Fruit fly (Drosophila melanogaster) whole organism, embryonic: Measurements from ENCODE around the gene Dpp10.

Source experiments
- Aef1 ChIP-seq: fragments of 200-800 bp; sonication (Bioruptor generic); IDR thresholded peaks from 3 replicates; pipeline ENCODE4 v1.3.6; 2022; ENCODE audit warnings: missing biosample characterization, missing genetic modification characterization
- CG12219 ChIP-seq: fragments of 200-800 bp; sonication (Bioruptor generic); optimal IDR thresholded peaks from 3 replicates; lab custom pipeline; 2018; ENCODE audit warnings: missing biosample characterization, mild to moderate bottlenecking, missing genetic modification characterization
- CG12744 ChIP-seq: fragments of 200-800 bp; sonication (Bioruptor generic); optimal IDR thresholded peaks from 2 replicates; lab custom pipeline; 2016; ENCODE audit warnings: missing biosample characterization, missing genetic modification characterization
- CG13296 ChIP-seq: fragments of 200-800 bp; sonication (Bioruptor generic); optimal IDR thresholded peaks from 3 replicates; lab custom pipeline; 2018; ENCODE audit warnings: missing biosample characterization, mild to moderate bottlenecking, missing genetic modification characterization
- CG13894 ChIP-seq: fragments of 200-800 bp; sonication (Bioruptor generic); optimal IDR thresholded peaks from 3 replicates; lab custom pipeline; 2018; ENCODE audit warnings: missing biosample characterization, mild to moderate bottlenecking, missing genetic modification characterization, moderate library complexity
- CG14965 ChIP-seq: fragments of 200-800 bp; sonication (Bioruptor generic); optimal IDR thresholded peaks from 2 replicates; lab custom pipeline; 2016; ENCODE audit warnings: missing biosample characterization, missing genetic modification characterization, borderline replicate concordance
- CG1529 ChIP-seq: fragments of 200-800 bp; sonication (Bioruptor generic); optimal IDR thresholded peaks from 3 replicates; lab custom pipeline; 2018; ENCODE audit warnings: missing biosample characterization, missing genetic modification characterization
- CG15514 ChIP-seq: fragments of 200-800 bp; sonication (Bioruptor generic); optimal IDR thresholded peaks from 3 replicates; lab custom pipeline; 2017; ENCODE audit warnings: missing biosample characterization, missing genetic modification characterization, mild to moderate bottlenecking, moderate library complexity, missing genetic modification reagents
- CG16779 ChIP-seq: fragments of 200-800 bp; sonication (Bioruptor generic); IDR thresholded peaks from 2 replicates; pipeline ENCODE4 v1.3.6; 2022; ENCODE audit warnings: missing biosample characterization, missing genetic modification characterization
- CG17328 ChIP-seq: fragments of 200-800 bp; sonication (Bioruptor generic); IDR thresholded peaks from 2 replicates; pipeline ENCODE4 v1.3.6; 2022; ENCODE audit warnings: missing biosample characterization, missing genetic modification characterization
- CG17912 ChIP-seq: fragments of 200-800 bp; sonication (Bioruptor generic); optimal IDR thresholded peaks from 2 replicates; lab custom pipeline; 2018; ENCODE audit warnings: missing biosample characterization, mild to moderate bottlenecking, missing genetic modification characterization
- CG1832 ChIP-seq: fragments of 200-800 bp; sonication (Bioruptor generic); optimal IDR thresholded peaks from 2 replicates; lab custom pipeline; 2017; ENCODE audit warnings: missing biosample characterization, mild to moderate bottlenecking, missing genetic modification characterization, inconsistent platforms
- CG2120 ChIP-seq: fragments of 200-800 bp; sonication (Bioruptor generic); optimal IDR thresholded peaks from 3 replicates; lab custom pipeline; 2016; ENCODE audit warnings: missing biosample characterization, missing genetic modification characterization
- CG3995 ChIP-seq: fragments of 200-800 bp; sonication (Bioruptor generic); optimal IDR thresholded peaks from 3 replicates; lab custom pipeline; 2016; ENCODE audit warnings: missing biosample characterization, missing genetic modification characterization
- CG4328 ChIP-seq: fragments of 200-800 bp; sonication (Bioruptor generic); optimal IDR thresholded peaks from 3 replicates; lab custom pipeline; 2017; ENCODE audit warnings: missing biosample characterization, missing genetic modification reagents, missing genetic modification characterization
- CG4854 ChIP-seq: fragments of 200-800 bp; sonication (Bioruptor generic); optimal IDR thresholded peaks from 2 replicates; lab custom pipeline; 2016; ENCODE audit warnings: missing biosample characterization, missing genetic modification characterization, inconsistent platforms
- CG6254 ChIP-seq: fragments of 200-800 bp; sonication (Bioruptor generic); optimal IDR thresholded peaks from 3 replicates; lab custom pipeline; 2017; ENCODE audit warnings: mild to moderate bottlenecking, missing biosample characterization, missing genetic modification reagents, missing genetic modification characterization
- CG6272 ChIP-seq: fragments of 200-800 bp; sonication (Bioruptor generic); IDR thresholded peaks from 2 replicates; pipeline ENCODE4 v1.3.6; 2022; ENCODE audit warnings: missing biosample characterization, missing genetic modification characterization
- CG8281 ChIP-seq: fragments of 200-800 bp; sonication (Bioruptor generic); optimal IDR thresholded peaks from 2 replicates; lab custom pipeline; 2018; ENCODE audit warnings: missing biosample characterization, mild to moderate bottlenecking, missing genetic modification characterization, moderate library complexity
- CG9609 ChIP-seq: fragments of 200-800 bp; sonication (Bioruptor generic); optimal IDR thresholded peaks from 3 replicates; lab custom pipeline; 2016; ENCODE audit warnings: missing biosample characterization, missing genetic modification characterization
- D19A ChIP-seq: fragments of 200-800 bp; optimal IDR thresholded peaks from 3 replicates; lab custom pipeline; 2019; ENCODE audit warnings: missing biosample characterization, mild to moderate bottlenecking, missing genetic modification characterization, moderate library complexity
- Dek ChIP-seq: fragments of 200-800 bp; sonication (Bioruptor generic); optimal IDR thresholded peaks from 3 replicates; lab custom pipeline; 2019; ENCODE audit warnings: missing biosample characterization, mild to moderate bottlenecking, missing genetic modification characterization, moderate library complexity
- Doc2 ChIP-seq: fragments of 200-800 bp; sonication (Bioruptor generic); IDR thresholded peaks from 2 replicates; pipeline ENCODE4 v1.3.6; 2022; ENCODE audit warnings: missing biosample characterization, missing genetic modification characterization
- Drgx ChIP-seq: fragments of 200-800 bp; sonication (Bioruptor generic); IDR thresholded peaks from 2 replicates; pipeline ENCODE4 v1.3.6; 2022; ENCODE audit warnings: missing biosample characterization, missing genetic modification characterization
- E2f1 ChIP-seq: fragments of 200-800 bp; sonication (Bioruptor generic); IDR thresholded peaks from 2 replicates; pipeline ENCODE4 v1.3.6; 2022; ENCODE audit warnings: missing biosample characterization, missing genetic modification characterization
- Hsf ChIP-seq: fragments of 200-800 bp; sonication (Bioruptor generic); optimal IDR thresholded peaks from 3 replicates; lab custom pipeline; 2016; ENCODE audit warnings: missing biosample characterization, missing genetic modification characterization
- Nf-YB ChIP-seq: fragments of 200-800 bp; sonication (Bioruptor generic); optimal IDR thresholded peaks from 3 replicates; lab custom pipeline; 2019; ENCODE audit warnings: missing biosample characterization, mild to moderate bottlenecking, missing genetic modification characterization, moderate library complexity
- Oaz ChIP-seq: fragments of 200-800 bp; sonication (Bioruptor generic); IDR thresholded peaks from 2 replicates; pipeline ENCODE4 v1.3.6; 2022; ENCODE audit warnings: missing biosample characterization, missing genetic modification characterization
- Poxn ChIP-seq: fragments of 200-800 bp; sonication (Bioruptor generic); IDR thresholded peaks from 2 replicates; pipeline ENCODE4 v1.3.6; 2022; ENCODE audit warnings: missing biosample characterization, missing genetic modification characterization
- Xbp1 ChIP-seq: fragments of 200-800 bp; sonication (Bioruptor generic); optimal IDR thresholded peaks from 3 replicates; lab custom pipeline; 2016; ENCODE audit warnings: missing biosample characterization, mild to moderate bottlenecking, missing genetic modification characterization
- Xrp1 ChIP-seq: fragments of 200-800 bp; sonication (Bioruptor generic); IDR thresholded peaks from 2 replicates; pipeline ENCODE4 v1.3.6; 2022; ENCODE audit warnings: missing biosample characterization, missing genetic modification characterization
- ac ChIP-seq: fragments of 200-800 bp; sonication (Bioruptor generic); optimal IDR thresholded peaks from 3 replicates; lab custom pipeline; 2017; ENCODE audit warnings: missing biosample characterization, mild to moderate bottlenecking, missing genetic modification characterization
- bcd ChIP-seq: fragments of 200-800 bp; sonication (Bioruptor generic); optimal IDR thresholded peaks from 2 replicates; lab custom pipeline; 2017; ENCODE audit warnings: missing biosample characterization, mild to moderate bottlenecking, missing genetic modification characterization
- br ChIP-seq: fragments of >200 bp; optimal IDR thresholded peaks from 2 replicates; lab custom pipeline; 2017
- dmrt11E ChIP-seq: fragments of 200-800 bp; sonication (Bioruptor generic); optimal IDR thresholded peaks from 3 replicates; lab custom pipeline; 2018; ENCODE audit warnings: missing biosample characterization, mild to moderate bottlenecking, missing genetic modification characterization, moderate library complexity
- dmrt99B ChIP-seq: fragments of 200-800 bp; sonication (Bioruptor generic); optimal IDR thresholded peaks from 2 replicates; lab custom pipeline; 2018; ENCODE audit warnings: missing biosample characterization, mild to moderate bottlenecking, missing genetic modification characterization, moderate library complexity
- ewg ChIP-seq: fragments of 200-800 bp; sonication (Bioruptor generic); optimal IDR thresholded peaks from 3 replicates; lab custom pipeline; 2017; ENCODE audit warnings: mild to moderate bottlenecking, missing biosample characterization, missing genetic modification reagents, missing genetic modification characterization
- fd64A ChIP-seq: fragments of 200-800 bp; sonication (Bioruptor generic); optimal IDR thresholded peaks from 3 replicates; lab custom pipeline; 2018; ENCODE audit warnings: missing biosample characterization, mild to moderate bottlenecking, missing genetic modification characterization
- fu2 ChIP-seq: fragments of 200-800 bp; sonication (Bioruptor generic); optimal IDR thresholded peaks from 2 replicates; lab custom pipeline; 2016; ENCODE audit warnings: missing biosample characterization, missing genetic modification characterization
- inv ChIP-seq: fragments of 200-800 bp; sonication (Bioruptor generic); IDR thresholded peaks from 2 replicates; pipeline ENCODE4 v1.3.6; 2022; ENCODE audit warnings: missing biosample characterization, missing genetic modification characterization; ENCODE audit not compliant: partially characterized antibody
- klu ChIP-seq: fragments of 200-800 bp; sonication (Bioruptor generic); IDR thresholded peaks from 2 replicates; pipeline ENCODE4 v1.3.6; 2022; ENCODE audit warnings: missing biosample characterization, missing genetic modification characterization
- knrl ChIP-seq: fragments of 200-800 bp; sonication (Bioruptor generic); IDR thresholded peaks from 3 replicates; pipeline ENCODE4 v1.3.6; 2022; ENCODE audit warnings: missing biosample characterization, missing genetic modification characterization; ENCODE audit not compliant: partially characterized antibody
- mld ChIP-seq: fragments of 200-800 bp; sonication (Bioruptor generic); IDR thresholded peaks from 3 replicates; pipeline ENCODE4 v1.3.6; 2022; ENCODE audit warnings: missing biosample characterization, missing genetic modification characterization; ENCODE audit not compliant: partially characterized antibody
- nom ChIP-seq: fragments of 200-800 bp; sonication (Bioruptor generic); optimal IDR thresholded peaks from 2 replicates; lab custom pipeline; 2017; ENCODE audit warnings: missing biosample characterization, missing genetic modification characterization, mild to moderate bottlenecking, moderate library complexity, missing genetic modification reagents
- org-1 ChIP-seq: fragments of 200-800 bp; sonication (Bioruptor generic); optimal IDR thresholded peaks from 2 replicates; lab custom pipeline; 2017; ENCODE audit warnings: missing biosample characterization, missing genetic modification characterization
- p53 ChIP-seq: fragments of 200-800 bp; sonication (Bioruptor generic); optimal IDR thresholded peaks from 2 replicates; lab custom pipeline; 2016; ENCODE audit warnings: missing biosample characterization, missing genetic modification characterization
- schlank ChIP-seq: fragments of 200-800 bp; sonication (Bioruptor generic); optimal IDR thresholded peaks from 2 replicates; lab custom pipeline; 2018; ENCODE audit warnings: missing biosample characterization, mild to moderate bottlenecking, missing genetic modification characterization
- sqz ChIP-seq: fragments of 200-800 bp; sonication (Bioruptor generic); optimal IDR thresholded peaks from 3 replicates; lab custom pipeline; 2018; ENCODE audit warnings: missing biosample characterization, mild to moderate bottlenecking, missing genetic modification characterization
- trh ChIP-seq: fragments of 200-800 bp; sonication (Bioruptor generic); optimal IDR thresholded peaks from 2 replicates; lab custom pipeline; 2016; ENCODE audit warnings: missing biosample characterization, missing genetic modification characterization
- yki ChIP-seq: fragments of >200 bp; optimal IDR thresholded peaks from 3 replicates; lab custom pipeline; 2018

The Dpp10 gene

DNA sequence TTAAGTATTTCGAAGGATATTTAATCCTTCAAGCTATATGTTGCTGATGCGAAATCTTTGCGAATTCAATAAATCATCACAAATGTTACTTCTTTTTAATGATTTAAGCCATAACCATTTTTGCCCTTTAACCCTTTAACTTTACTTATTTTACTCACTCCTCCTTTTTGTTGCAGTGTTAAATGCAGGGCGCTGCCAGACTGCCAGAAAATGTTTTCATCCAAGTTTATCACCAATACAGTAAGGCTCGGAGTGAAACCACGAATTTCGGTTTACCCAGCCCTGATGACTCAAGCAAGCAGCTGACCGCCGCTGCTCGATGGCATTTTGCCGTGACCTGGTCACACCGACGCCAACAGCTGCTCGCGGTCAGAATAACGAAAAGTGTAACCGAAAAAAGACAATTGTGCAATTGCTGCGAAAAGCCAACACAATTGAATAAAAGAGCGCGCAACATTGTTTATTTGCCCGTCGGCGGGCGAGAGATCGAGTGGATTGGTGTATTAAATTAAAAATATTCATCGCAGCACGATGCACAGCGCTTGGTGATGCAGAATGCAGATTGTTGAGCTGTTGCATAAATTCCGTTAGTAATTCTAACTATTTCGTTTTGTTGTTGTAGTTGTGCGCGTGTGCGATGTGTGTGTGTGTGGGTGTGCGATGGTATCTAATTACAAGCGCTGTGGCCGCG lies 10.0 kb upstream of the Dpp10 start, which contains the start of gene CG11050 (continued):
- TF ChIP-seq CG12744 (peak; percentile 68), schlank (peak; percentile 34), CG13296 (GFP tag; lab: Kevin White, UChicago) (peak; percentile 55), CG3995 (peak; percentile 21), sqz (no peak), Dek (tag; lab: Kevin White, UChicago) (peak; percentile 85), CG2120 (GFP tag; lab: Kevin White, UChicago) (peak; percentile 91), CG6254 (peak; percentile 68), mld (GFP tag; lab: Robert Waterston, UW) (0 out of 3 replicates have a peak, but pooled peaks have one; percentile 33), CG13894 (tag; lab: Kevin White, UChicago) (peak; percentile 73), Aef1 (GFP tag; lab: Robert Waterston, UW) (peak; percentile 59), Poxn (GFP tag; lab: Robert Waterston, UW) (no peak), Drgx (GFP tag; lab: Robert Waterston, UW) (peak; percentile 66), CG15514 (peak; percentile 91), CG16779 (GFP tag; lab: Robert Waterston, UW) (peak; percentile 88), Xbp1 (GFP tag; lab: Kevin White, UChicago) (peak; percentile 88), br (lab: Kevin White, UChicago) (no peak), fd64A (no peak), D19A (peak; percentile 60), Xrp1 (GFP tag; lab: Robert Waterston, UW) (peak; percentile 75), ewg (peak; percentile 47), Oaz (GFP tag; lab: Robert Waterston, UW) (peak; percentile 56; the same call in 1 of the 2 replicates), nom (GFP tag; lab: Kevin White, UChicago) (no peak), CG8281 (tag; lab: Kevin White, UChicago) (no peak), dmrt99B (tag; lab: Kevin White, UChicago) (peak; percentile 72), Hsf (peak; percentile 82), CG17328 (GFP tag; lab: Robert Waterston, UW) (peak; percentile 73), CG14965 (GFP tag; lab: Kevin White, UChicago) (peak; percentile 16), CG9609 (GFP tag; lab: Kevin White, UChicago) (peak; percentile 84), yki (lab: Kevin White, UChicago) (no peak), CG12219 (peak; percentile 70), ac (no peak), Doc2 (GFP tag; lab: Robert Waterston, UW) (no peak), CG4328 (GFP tag; lab: Kevin White, UChicago) (no peak), CG1529 (peak; percentile 44), E2f1 (peak; percentile 60), dmrt11E (tag; lab: Kevin White, UChicago) (peak; percentile 35), trh (GFP tag; lab: Kevin White, UChicago) (peak; percentile 31), knrl (GFP tag; lab: Robert Waterston, UW) (peak; percentile 63; the same call in 2 of the 3 replicates), klu (GFP tag; lab: Robert Waterston, UW) (peak; percentile 59), fu2 (GFP tag; lab: Kevin White, UChicago) (peak; percentile 81), Nf-YB (GFP tag; lab: Kevin White, UChicago) (peak; percentile 45), bcd (peak; percentile 80), CG6272 (peak; percentile 52; the same call in 1 of the 2 replicates), CG1832 (GFP tag; lab: Kevin White, UChicago) (no peak), CG4854 (GFP tag; lab: Kevin White, UChicago) (peak; percentile 48), org-1 (GFP tag; lab: Kevin White, UChicago) (peak; percentile 55), p53 (peak; percentile 91), CG17912 (peak; percentile 57), inv (GFP tag; lab: Robert Waterston, UW) (peak; percentile 36; the same call in 1 of the 2 replicates)
